Fruit fly (Drosophila melanogaster) whole organism, pupa: ENCODE data around the gene Argk1.

Experiments used
- CG10348 ChIP-seq: fragments of 200-800 bp; sonication (Bioruptor generic); IDR thresholded peaks from 2 replicates; pipeline ENCODE4 v1.3.6; 2022; ENCODE audit warnings: missing biosample characterization, missing genetic modification characterization
- CG12605 ChIP-seq: fragments of 200-800 bp; sonication (Bioruptor generic); IDR thresholded peaks from 2 replicates; pipeline ENCODE4 v1.3.6; 2022; ENCODE audit warnings: missing biosample characterization, missing genetic modification characterization
- CG13204 ChIP-seq: fragments of 200-800 bp; sonication (Bioruptor generic); optimal IDR thresholded peaks from 2 replicates; lab custom pipeline; 2018; ENCODE audit warnings: missing biosample characterization, mild to moderate bottlenecking, missing genetic modification characterization, moderate library complexity
- CG14655 ChIP-seq: fragments of 200-800 bp; sonication (Bioruptor generic); optimal IDR thresholded peaks from 3 replicates; lab custom pipeline; 2017; ENCODE audit warnings: mild to moderate bottlenecking, missing biosample characterization, missing genetic modification reagents, missing genetic modification characterization
- CG15710 ChIP-seq: fragments of 200-800 bp; sonication (Bioruptor generic); optimal IDR thresholded peaks from 2 replicates; lab custom pipeline; 2018; ENCODE audit warnings: missing biosample characterization, mild to moderate bottlenecking, missing genetic modification characterization, moderate library complexity
- CG17806 ChIP-seq: fragments of 200-800 bp; sonication (Bioruptor generic); optimal IDR thresholded peaks from 2 replicates; lab custom pipeline; 2018; ENCODE audit warnings: missing biosample characterization, mild to moderate bottlenecking, missing genetic modification characterization, moderate library complexity
- CG32121 ChIP-seq: fragments of 200-800 bp; sonication (Bioruptor generic); IDR thresholded peaks from 2 replicates; pipeline ENCODE4 v1.3.6; 2022; ENCODE audit warnings: missing biosample characterization, missing genetic modification characterization
- CG34367 ChIP-seq: fragments of 200-800 bp; sonication (Bioruptor generic); optimal IDR thresholded peaks from 2 replicates; lab custom pipeline; 2018; ENCODE audit warnings: missing biosample characterization, mild to moderate bottlenecking, missing genetic modification characterization
- CG4496 ChIP-seq: fragments of 200-800 bp; sonication (Bioruptor generic); IDR thresholded peaks from 3 replicates; pipeline ENCODE4 v1.3.6; 2022; ENCODE audit warnings: missing biosample characterization, missing genetic modification characterization
- CG8159 ChIP-seq: fragments of 200-800 bp; sonication (Bioruptor generic); optimal IDR thresholded peaks from 3 replicates; lab custom pipeline; 2018; ENCODE audit warnings: missing biosample characterization, mild to moderate bottlenecking, missing genetic modification characterization, moderate library complexity
- CG8301 ChIP-seq: fragments of 200-800 bp; sonication (Bioruptor generic); optimal IDR thresholded peaks from 2 replicates; lab custom pipeline; 2018; ENCODE audit warnings: missing biosample characterization, mild to moderate bottlenecking, missing genetic modification characterization
- CG9948 ChIP-seq: fragments of 200-800 bp; sonication (Bioruptor generic); optimal IDR thresholded peaks from 2 replicates; lab custom pipeline; 2018; ENCODE audit warnings: missing biosample characterization, mild to moderate bottlenecking, missing genetic modification characterization, moderate library complexity
- D1 ChIP-seq: fragments of 200-800 bp; sonication (Bioruptor generic); optimal IDR thresholded peaks from 2 replicates; lab custom pipeline; 2018; ENCODE audit warnings: missing biosample characterization, mild to moderate bottlenecking, missing genetic modification characterization, moderate library complexity
- EcR ChIP-seq: fragments of 200-800 bp; sonication (Bioruptor generic); optimal IDR thresholded peaks from 3 replicates; lab custom pipeline; 2019; ENCODE audit warnings: missing biosample characterization, missing genetic modification characterization, mild to moderate bottlenecking, moderate library complexity, missing genetic modification reagents
- Ets98B ChIP-seq: fragments of 200-800 bp; sonication (Bioruptor generic); IDR thresholded peaks from 2 replicates; pipeline ENCODE4 v1.3.6; 2022; ENCODE audit warnings: missing biosample characterization, missing genetic modification characterization
- Pif1A ChIP-seq: fragments of 200-800 bp; sonication (Bioruptor generic); optimal IDR thresholded peaks from 3 replicates; lab custom pipeline; 2016; ENCODE audit warnings: missing biosample characterization, missing genetic modification characterization
- Pif1B ChIP-seq: fragments of 200-800 bp; sonication (Bioruptor generic); optimal IDR thresholded peaks from 3 replicates; lab custom pipeline; 2016; ENCODE audit warnings: missing biosample characterization, missing genetic modification characterization
- Snoo ChIP-seq: fragments of 200-800 bp; sonication (Bioruptor generic); optimal IDR thresholded peaks from 3 replicates; lab custom pipeline; 2017; ENCODE audit warnings: missing biosample characterization, mild to moderate bottlenecking, missing genetic modification characterization, inconsistent platforms
- fd96Ca ChIP-seq: fragments of 200-800 bp; sonication (Bioruptor generic); IDR thresholded peaks from 3 replicates; pipeline ENCODE4 v1.3.6; 2022; ENCODE audit warnings: missing biosample characterization, missing genetic modification characterization
- gl ChIP-seq: fragments of 200-800 bp; sonication (Bioruptor generic); optimal IDR thresholded peaks from 2 replicates; lab custom pipeline; 2018; ENCODE audit warnings: missing biosample characterization, mild to moderate bottlenecking, missing genetic modification characterization
- rn ChIP-seq: fragments of 200-800 bp; sonication (Bioruptor generic); IDR thresholded peaks from 2 replicates; pipeline ENCODE4 v1.3.6; 2022; ENCODE audit warnings: missing biosample characterization, missing genetic modification characterization

Gene Argk1

DNA sequence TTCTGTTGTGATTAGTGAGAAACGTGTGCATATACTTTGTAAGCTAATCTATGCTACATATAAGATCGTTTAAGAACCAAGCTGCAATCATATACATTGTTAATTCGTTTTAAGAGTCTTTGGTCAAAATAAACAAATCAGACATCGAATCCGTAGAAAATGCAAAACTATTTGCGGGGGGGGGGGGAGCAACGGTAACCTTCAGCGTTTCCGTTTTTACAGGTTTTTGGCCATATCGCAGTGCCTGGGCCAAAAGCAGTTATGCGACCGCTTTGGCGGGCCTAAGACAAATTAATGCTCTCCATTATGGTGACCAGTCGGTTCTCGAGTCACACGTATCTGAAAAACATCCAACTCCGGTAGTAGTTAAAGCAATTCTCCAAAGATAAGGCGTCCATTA, 20.9 kb downstream of the Argk1 start:
- TF ChIP-seq CG13204: no peak
- TF ChIP-seq CG8159 (tag; lab: Kevin White, UChicago): no peak
- TF ChIP-seq CG14655: no peak
- no peak for TF ChIP-seq CG32121
- no peak for TF ChIP-seq Pif1A
- TF ChIP-seq rn: no peak
- no peak for TF ChIP-seq Ets98B (GFP tag; lab: Robert Waterston, UW)
- TF ChIP-seq CG17806 (tag; lab: Kevin White, UChicago): no peak
- TF ChIP-seq fd96Ca: no peak
- no peak for TF ChIP-seq CG4496 (GFP tag; lab: Robert Waterston, UW)
- no peak for TF ChIP-seq CG15710 (tag; lab: Kevin White, UChicago)
- no peak for TF ChIP-seq Pif1B (GFP tag; lab: Kevin White, UChicago)
- no peak for TF ChIP-seq Snoo
- no peak for TF ChIP-seq D1 (tag; lab: Kevin White, UChicago)
- TF ChIP-seq CG8301 (tag; lab: Kevin White, UChicago): no peak
- TF ChIP-seq CG12605 (GFP tag; lab: Robert Waterston, UW): no peak
- no peak for TF ChIP-seq EcR (GFP tag; lab: Kevin White, UChicago)
- no peak for TF ChIP-seq CG10348 (GFP tag; lab: Robert Waterston, UW)

DNA sequence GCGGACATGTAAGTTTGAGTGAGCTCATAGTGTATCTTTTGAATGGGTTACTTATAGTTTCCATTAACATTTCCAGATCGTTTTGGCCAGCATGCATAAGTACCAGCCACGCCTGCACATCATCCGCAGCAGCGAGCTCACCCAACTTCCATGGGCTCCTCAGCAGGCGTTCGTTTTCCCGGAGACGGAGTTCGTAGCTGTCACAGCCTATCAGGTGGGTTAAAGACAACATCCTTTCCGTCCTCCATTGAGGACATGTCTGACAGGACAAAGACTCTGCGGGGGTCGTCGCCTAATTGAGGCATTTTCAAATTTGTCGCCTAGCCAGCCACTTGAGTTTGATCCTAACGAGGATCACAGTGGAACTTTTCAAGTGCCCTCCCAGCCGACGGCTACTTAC, 22.2 kb downstream of the Argk1 start:
- TF ChIP-seq CG17806 (tag; lab: Kevin White, UChicago): no peak
- TF ChIP-seq Ets98B (GFP tag; lab: Robert Waterston, UW): no peak
- TF ChIP-seq EcR (GFP tag; lab: Kevin White, UChicago): no peak
- no peak for TF ChIP-seq CG12605 (GFP tag; lab: Robert Waterston, UW)
- no peak for TF ChIP-seq CG10348 (GFP tag; lab: Robert Waterston, UW)
- TF ChIP-seq Pif1B (GFP tag; lab: Kevin White, UChicago): no peak
- TF ChIP-seq CG9948: no peak
- no peak for TF ChIP-seq fd96Ca
- no peak for TF ChIP-seq CG34367 (tag; lab: Kevin White, UChicago)
- no peak for TF ChIP-seq CG32121
- no peak for TF ChIP-seq D1 (tag; lab: Kevin White, UChicago)
- TF ChIP-seq CG13204: no peak
- no peak for TF ChIP-seq rn
- no peak for TF ChIP-seq CG14655
- no peak for TF ChIP-seq gl (tag; lab: Kevin White, UChicago)
- no peak for TF ChIP-seq CG8159 (tag; lab: Kevin White, UChicago)
- no peak for TF ChIP-seq Pif1A

DNA sequence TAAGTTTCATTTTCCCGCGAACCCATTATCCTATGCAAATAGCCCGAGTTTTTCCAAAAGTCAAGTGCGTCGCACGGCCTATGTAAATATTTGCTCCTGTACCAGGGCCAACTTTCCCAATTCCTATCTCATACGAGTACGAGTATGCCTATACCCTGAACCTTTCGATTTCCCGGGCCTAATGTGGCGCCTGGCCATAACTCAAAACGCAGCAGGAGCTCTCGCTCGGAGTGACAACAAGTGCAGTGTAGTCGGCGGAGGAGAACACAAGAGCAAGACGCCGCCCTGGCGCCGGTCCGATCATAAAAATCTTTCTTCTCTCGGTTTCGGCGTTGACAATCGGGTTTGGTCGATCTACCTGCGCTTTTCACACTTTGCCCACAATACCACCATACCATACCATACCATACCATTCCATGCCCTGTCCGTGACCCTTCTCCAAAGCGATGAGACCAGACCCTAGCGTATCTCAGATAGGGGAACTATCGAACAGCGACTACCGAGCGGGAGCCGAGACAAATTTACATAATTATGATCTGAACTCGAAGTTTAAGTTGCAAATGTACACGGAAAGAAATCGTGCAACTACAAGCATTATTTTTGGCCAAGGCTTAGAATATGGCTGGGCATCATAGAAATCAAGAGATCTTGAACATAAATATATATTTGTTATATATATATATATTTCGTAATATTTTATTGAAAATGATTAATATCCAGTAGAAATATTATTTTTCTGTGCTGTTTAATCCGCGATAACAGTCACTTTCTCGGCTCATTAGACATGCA, 23.4 kb downstream of the Argk1 start:
- TF ChIP-seq CG4496 (GFP tag; lab: Robert Waterston, UW) (no peak), CG14655 (no peak), Pif1A (no peak), gl (tag; lab: Kevin White, UChicago) (no peak), fd96Ca (no peak), CG12605 (GFP tag; lab: Robert Waterston, UW) (no peak), CG34367 (tag; lab: Kevin White, UChicago) (no peak), CG8159 (tag; lab: Kevin White, UChicago) (no peak), CG17806 (tag; lab: Kevin White, UChicago) (no peak), CG8301 (tag; lab: Kevin White, UChicago) (no peak), CG10348 (GFP tag; lab: Robert Waterston, UW) (no peak), Pif1B (GFP tag; lab: Kevin White, UChicago) (no peak)

DNA sequence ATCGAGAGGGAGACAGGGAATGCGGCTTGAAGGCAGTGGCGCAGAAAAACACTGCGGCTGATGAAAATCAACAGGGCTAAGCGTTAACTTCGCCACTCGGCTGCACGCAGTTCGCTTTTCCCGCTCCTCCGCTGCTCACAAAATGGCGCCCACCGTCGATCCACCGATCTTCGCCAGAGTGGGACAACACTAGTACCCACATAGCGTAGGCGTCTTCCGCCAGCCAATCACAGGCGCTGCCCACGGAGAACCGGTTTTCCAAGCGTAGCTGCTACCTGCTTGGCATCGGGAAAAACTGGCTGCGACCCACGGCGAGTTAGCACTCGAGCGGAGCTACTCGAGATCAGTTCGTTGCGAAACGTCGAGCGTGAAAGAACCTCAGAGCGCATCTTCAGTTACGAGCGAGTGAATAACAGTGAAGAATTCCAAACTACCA, 24.8 kb downstream of the Argk1 start, which contains the start of gene Doc1:
TSS of gene Doc1 (plus strand) at position 334 of the 436 bp plus-strand sequence.
- TF ChIP-seq EcR (GFP tag; lab: Kevin White, UChicago) (no peak), Ets98B (GFP tag; lab: Robert Waterston, UW) (no peak), CG9948 (no peak), fd96Ca (no peak), rn (no peak), CG4496 (GFP tag; lab: Robert Waterston, UW) (no peak), CG8159 (tag; lab: Kevin White, UChicago) (no peak), CG8301 (tag; lab: Kevin White, UChicago) (no peak), CG32121 (no peak), CG15710 (tag; lab: Kevin White, UChicago) (no peak), CG34367 (tag; lab: Kevin White, UChicago) (no peak), CG14655 (no peak), Snoo (no peak), Pif1A (no peak), CG10348 (GFP tag; lab: Robert Waterston, UW) (no peak), D1 (tag; lab: Kevin White, UChicago) (no peak), Pif1B (GFP tag; lab: Kevin White, UChicago) (no peak), CG13204 (no peak), gl (tag; lab: Kevin White, UChicago) (no peak)

DNA sequence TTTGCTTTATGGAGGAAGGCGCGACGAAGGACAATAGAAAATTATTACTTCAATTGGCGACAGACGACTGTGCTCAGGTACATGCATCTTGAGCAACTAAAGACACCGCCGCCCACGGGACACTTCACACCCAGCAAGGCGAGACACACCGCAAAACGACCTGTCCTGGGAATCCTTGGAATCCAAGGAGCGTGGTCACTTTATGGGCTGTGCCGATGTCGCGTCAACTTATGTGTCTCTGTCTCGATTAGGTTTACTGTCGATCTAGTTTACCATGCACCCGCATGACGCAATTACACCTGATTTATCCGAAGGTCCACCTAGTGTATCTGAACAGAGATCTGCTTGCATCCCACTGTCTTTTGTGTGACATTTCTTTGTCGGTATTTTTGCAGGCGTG, 26.6 kb downstream of the Argk1 start:
- TF ChIP-seq Ets98B (GFP tag; lab: Robert Waterston, UW) (no peak), CG17806 (tag; lab: Kevin White, UChicago) (no peak), CG15710 (tag; lab: Kevin White, UChicago) (no peak), CG9948 (no peak), CG4496 (GFP tag; lab: Robert Waterston, UW) (no peak), D1 (tag; lab: Kevin White, UChicago) (no peak), gl (tag; lab: Kevin White, UChicago) (no peak)

DNA sequence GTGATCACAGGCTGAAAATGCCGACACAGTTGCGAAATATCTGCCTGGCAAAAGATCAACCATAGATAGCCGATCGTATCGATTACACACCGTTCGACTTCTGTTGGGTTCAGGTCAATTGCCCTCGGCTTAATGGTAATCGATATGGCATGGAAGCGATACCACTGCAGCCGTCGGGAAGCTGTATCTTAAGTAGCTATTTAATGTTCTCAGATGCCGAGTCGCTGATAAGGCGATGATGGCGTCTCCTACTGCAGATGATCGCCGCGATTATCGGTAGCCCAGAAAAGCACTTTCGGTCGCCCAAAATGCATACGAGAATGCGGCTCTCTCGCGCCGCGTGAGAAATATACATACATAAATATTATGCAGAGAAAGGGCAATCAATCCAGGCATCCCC, 28.2 kb downstream of the Argk1 start:
- TF ChIP-seq CG32121 (no peak), Pif1A (no peak), Pif1B (GFP tag; lab: Kevin White, UChicago) (no peak), gl (tag; lab: Kevin White, UChicago) (no peak), CG4496 (GFP tag; lab: Robert Waterston, UW) (no peak), rn (no peak), CG9948 (no peak), CG17806 (tag; lab: Kevin White, UChicago) (no peak), CG34367 (tag; lab: Kevin White, UChicago) (no peak), CG10348 (GFP tag; lab: Robert Waterston, UW) (no peak), D1 (tag; lab: Kevin White, UChicago) (no peak), fd96Ca (no peak), CG14655 (no peak), CG13204 (no peak), Ets98B (GFP tag; lab: Robert Waterston, UW) (no peak)
